Fruit fly (Drosophila melanogaster): ENCODE data around the gene PolE2.
A peak's percentile ranks its signal among the peaks of the same experiment; 100 is the strongest.

Gene PolE2

dm6 chr3L:5927536-5927935 lies 30.3 kb upstream of the PolE2 start:
- TF ChIP-seq CG14711 (tag; optimal IDR thresholded peaks at IDR 0.05) (peak; percentile 83), CG11617 (GFP tag; optimal IDR thresholded peaks at IDR 0.05) (no peak)

- peak; percentile 68 for TF ChIP-seq CG12768 (GFP tag; optimal IDR thresholded peaks at IDR 0.05)
- peak; percentile 44 for TF ChIP-seq CG7045 (GFP tag; optimal IDR thresholded peaks at IDR 0.05)
- peak; percentile 22 for TF ChIP-seq Mnt (GFP tag; optimal IDR thresholded peaks at IDR 0.05)
- peak; percentile 67 for TF ChIP-seq CG33017 (tag; optimal IDR thresholded peaks at IDR 0.05)
- TF ChIP-seq CG11617 (GFP tag; optimal IDR thresholded peaks at IDR 0.05) = no peak
- TF ChIP-seq CG5204 (GFP tag; optimal IDR thresholded peaks at IDR 0.05) = no peak
- TF ChIP-seq cnc (optimal IDR thresholded peaks at IDR 0.05) = no peak
- peak; percentile 68 for TF ChIP-seq tj (GFP tag; optimal IDR thresholded peaks at IDR 0.05)
- TF ChIP-seq Crg-1 (GFP tag; optimal IDR thresholded peaks at IDR 0.05) = no peak
- peak; percentile 59 for TF ChIP-seq CG7101 (tag; optimal IDR thresholded peaks at IDR 0.05)
- peak; percentile 67 for TF ChIP-seq bab1 (GFP tag; optimal IDR thresholded peaks at IDR 0.05)
- peak; percentile 14 for TF ChIP-seq CG14711 (tag; optimal IDR thresholded peaks at IDR 0.05)
- no peak for TF ChIP-seq Clk (GFP tag; optimal IDR thresholded peaks at IDR 0.05)
- TF ChIP-seq kay (GFP tag; ENCODE audit: borderline replicate concordance) = no peak
- TF ChIP-seq CG1620 (GFP tag; optimal IDR thresholded peaks at IDR 0.05) = no peak
- TF ChIP-seq cic (GFP tag; optimal IDR thresholded peaks at IDR 0.05) = peak; percentile 97
- no peak for TF ChIP-seq Hr96 (GFP tag; optimal IDR thresholded peaks at IDR 0.05)
- TF ChIP-seq ovo (GFP tag; optimal IDR thresholded peaks at IDR 0.05) = peak; percentile 98
- peak; percentile 33 for TF ChIP-seq pad (GFP tag; optimal IDR thresholded peaks at IDR 0.05)
- TF ChIP-seq toe (GFP tag; optimal IDR thresholded peaks at IDR 0.05) = no peak
Measured at dm6 chr3L:5926015-5926988, 29.1 kb upstream of the PolE2 start.

dm6 chr3L:5923646-5924122 lies 26.4 kb upstream of the PolE2 start, which contains the start of gene CG33523:
Gene CG33523, plus strand, starts transcription at chr3L:5923862.
- TF ChIP-seq ovo (GFP tag; optimal IDR thresholded peaks at IDR 0.05) (peak; percentile 79), Mnt (GFP tag; optimal IDR thresholded peaks at IDR 0.05) (peak; percentile 42), cic (GFP tag; optimal IDR thresholded peaks at IDR 0.05) (peak; percentile 39), CG7101 (tag; optimal IDR thresholded peaks at IDR 0.05) (no peak), Hr96 (GFP tag; optimal IDR thresholded peaks at IDR 0.05) (peak; percentile 43), pad (GFP tag; optimal IDR thresholded peaks at IDR 0.05) (no peak), CG12768 (GFP tag; optimal IDR thresholded peaks at IDR 0.05) (peak; percentile 41)

- TF ChIP-seq cnc (optimal IDR thresholded peaks at IDR 0.05) (no peak), ovo (GFP tag; optimal IDR thresholded peaks at IDR 0.05) (peak; percentile 24), CG7101 (tag; optimal IDR thresholded peaks at IDR 0.05) (peak; percentile 23), CG33017 (tag; optimal IDR thresholded peaks at IDR 0.05) (no peak), pad (GFP tag; optimal IDR thresholded peaks at IDR 0.05) (peak; percentile 64), bab1 (GFP tag; optimal IDR thresholded peaks at IDR 0.05) (no peak), CG11617 (GFP tag; optimal IDR thresholded peaks at IDR 0.05) (peak; percentile 13), CG5204 (GFP tag; optimal IDR thresholded peaks at IDR 0.05) (no peak), Hr96 (GFP tag; optimal IDR thresholded peaks at IDR 0.05) (peak; percentile 53), Crg-1 (GFP tag; optimal IDR thresholded peaks at IDR 0.05) (peak; percentile 36), toe (GFP tag; optimal IDR thresholded peaks at IDR 0.05) (peak; percentile 8), Clk (GFP tag; optimal IDR thresholded peaks at IDR 0.05) (no peak), CG14711 (tag; optimal IDR thresholded peaks at IDR 0.05) (no peak), CG12768 (GFP tag; optimal IDR thresholded peaks at IDR 0.05) (peak; percentile 45), CG1620 (GFP tag; optimal IDR thresholded peaks at IDR 0.05) (no peak), CG7045 (GFP tag; optimal IDR thresholded peaks at IDR 0.05) (peak; percentile 6), Mnt (GFP tag; optimal IDR thresholded peaks at IDR 0.05) (peak; percentile 71), kay (GFP tag; ENCODE audit: borderline replicate concordance) (no peak), cic (GFP tag; optimal IDR thresholded peaks at IDR 0.05) (peak; percentile 59), tj (GFP tag; optimal IDR thresholded peaks at IDR 0.05) (no peak)
Measured at dm6 chr3L:5922005-5922685, 24.9 kb upstream of the PolE2 start, which contains the start of gene CG32407. Gene CG32407, plus strand, starts transcription at chr3L:5922055.

- TF ChIP-seq ovo (GFP tag; optimal IDR thresholded peaks at IDR 0.05) (no peak), cnc (optimal IDR thresholded peaks at IDR 0.05) (no peak), Hr96 (GFP tag; optimal IDR thresholded peaks at IDR 0.05) (no peak), toe (GFP tag; optimal IDR thresholded peaks at IDR 0.05) (no peak), pad (GFP tag; optimal IDR thresholded peaks at IDR 0.05) (no peak), CG7101 (tag; optimal IDR thresholded peaks at IDR 0.05) (no peak), CG14711 (tag; optimal IDR thresholded peaks at IDR 0.05) (no peak), CG7045 (GFP tag; optimal IDR thresholded peaks at IDR 0.05) (no peak), kay (GFP tag; ENCODE audit: borderline replicate concordance) (no peak)
Measured at dm6 chr3L:5921216-5921615, 24.0 kb upstream of the PolE2 start, which contains the start of gene PXo. Gene PXo, minus strand, starts transcription at chr3L:5921316.

dm6 chr3L:5920778-5921177 lies 23.5 kb upstream of the PolE2 start:
- TF ChIP-seq CG7045 (GFP tag; optimal IDR thresholded peaks at IDR 0.05) = no peak
- peak; percentile 12 for TF ChIP-seq cic (GFP tag; optimal IDR thresholded peaks at IDR 0.05)
